Fruit fly (Drosophila melanogaster): ENCODE measurements around the gene Gr64f.

dm6 chr3L:4080278-4080677 is 44.7 kb downstream of the Gr64f start:
- TF ChIP-seq Dif (GFP tag; optimal IDR thresholded peaks at IDR 0.05; ENCODE audit: partially characterized antibody) (no peak), rgr (GFP tag; optimal IDR thresholded peaks at IDR 0.05) (no peak), Dfd (GFP tag; optimal IDR thresholded peaks at IDR 0.05) (no peak), Sp1 (GFP tag; optimal IDR thresholded peaks at IDR 0.05) (no peak), Hr78 (GFP tag; optimal IDR thresholded peaks at IDR 0.05) (no peak), Myc (optimal IDR thresholded peaks at IDR 0.05) (no peak), h (GFP tag; optimal IDR thresholded peaks at IDR 0.05) (no peak), CG32264 (GFP tag; optimal IDR thresholded peaks at IDR 0.05) (no peak)
